Worm (Caenorhabditis elegans): ENCODE data around the gene C27B7.7.

The C27B7.7 gene

ce11 chrIV:8921166-8921565 lies 14.3 kb downstream of the C27B7.7 start:
- peak; percentile 35 for TF ChIP-seq C34F6.9 (tag; optimal IDR thresholded peaks at IDR 0.05)
- peak; percentile 14 for TF ChIP-seq fos-1 (tag; optimal IDR thresholded peaks at IDR 0.05)
- peak; percentile 0 for TF ChIP-seq sma-9 (GFP tag; optimal IDR thresholded peaks at IDR 0.05)
- no peak for TF ChIP-seq sma-9 (tag; optimal IDR thresholded peaks at IDR 0.05)
- TF ChIP-seq nhr-21 (tag; optimal IDR thresholded peaks at IDR 0.05) = no peak
- TF ChIP-seq skn-1 (tag; optimal IDR thresholded peaks at IDR 0.05) = no peak
- no peak for TF ChIP-seq unc-55 (GFP tag; optimal IDR thresholded peaks at IDR 0.05)

ce11 chrIV:8921956-8922355 lies 15.1 kb downstream of the C27B7.7 start, which contains the start of gene D1046.16:
TSS of gene D1046.16 (plus strand) at chrIV:8922150.
- TF ChIP-seq F13H6.1 (tag; optimal IDR thresholded peaks at IDR 0.05) = peak; percentile 55
- no peak for TF ChIP-seq ceh-16 (tag; optimal IDR thresholded peaks at IDR 0.05)
- TF ChIP-seq lsy-2 (tag; optimal IDR thresholded peaks at IDR 0.05) = peak in 1 of 2 experiments; percentile 0
- peak; percentile 7 for TF ChIP-seq egl-27 (tag; optimal IDR thresholded peaks at IDR 0.05)
- TF ChIP-seq elt-3 (tag; optimal IDR thresholded peaks at IDR 0.05) = no peak
- TF ChIP-seq ama-1 (optimal IDR thresholded peaks at IDR 0.05) = no peak
- TF ChIP-seq zag-1 (tag; optimal IDR thresholded peaks at IDR 0.05) = no peak
- TF ChIP-seq sma-9 (GFP tag; optimal IDR thresholded peaks at IDR 0.05) = no peak
- TF ChIP-seq sma-9 (tag; optimal IDR thresholded peaks at IDR 0.05) = no peak
- peak; percentile 65 for TF ChIP-seq nhr-25 (tag; optimal IDR thresholded peaks at IDR 0.05)
- TF ChIP-seq nhr-237 (tag; optimal IDR thresholded peaks at IDR 0.05) = no peak
- no peak for TF ChIP-seq unc-62 (GFP tag; optimal IDR thresholded peaks at IDR 0.05)
- no peak for TF ChIP-seq aly-2 (tag; optimal IDR thresholded peaks at IDR 0.05)
- no peak for TF ChIP-seq Y55F3AM.14 (GFP tag; optimal IDR thresholded peaks at IDR 0.05)
- TF ChIP-seq nhr-77 (tag; optimal IDR thresholded peaks at IDR 0.05) = no peak
- peak; percentile 70 for TF ChIP-seq nhr-129 (tag; optimal IDR thresholded peaks at IDR 0.05)
- TF ChIP-seq crh-2 (tag; optimal IDR thresholded peaks at IDR 0.05) = peak; percentile 41
- no peak for TF ChIP-seq alr-1 (tag; optimal IDR thresholded peaks at IDR 0.05)
- no peak for TF ChIP-seq lin-39 (tag; optimal IDR thresholded peaks at IDR 0.05)
- TF ChIP-seq fos-1 (tag; optimal IDR thresholded peaks at IDR 0.05) = peak; percentile 56
- TF ChIP-seq sma-3 (GFP tag; optimal IDR thresholded peaks at IDR 0.05) = peak; percentile 44
- peak; percentile 43 for TF ChIP-seq blmp-1 (tag; optimal IDR thresholded peaks at IDR 0.05; ENCODE audit: insufficient read depth)

- TF ChIP-seq aly-2 (tag; optimal IDR thresholded peaks at IDR 0.05) (no peak), ceh-16 (tag; optimal IDR thresholded peaks at IDR 0.05) (no peak), skn-1 (tag; optimal IDR thresholded peaks at IDR 0.05) (no peak), F13H6.1 (tag; optimal IDR thresholded peaks at IDR 0.05) (no peak), lin-11 (tag; optimal IDR thresholded peaks at IDR 0.05) (no peak), elt-1 (tag; optimal IDR thresholded peaks at IDR 0.05) (no peak), ama-1 (optimal IDR thresholded peaks at IDR 0.05) (no peak), nhr-237 (tag; optimal IDR thresholded peaks at IDR 0.05) (no peak), blmp-1 (tag; optimal IDR thresholded peaks at IDR 0.05; ENCODE audit: insufficient read depth) (no peak), nhr-129 (tag; optimal IDR thresholded peaks at IDR 0.05) (no peak), gmeb-1 (tag; optimal IDR thresholded peaks at IDR 0.05) (no peak), mab-5 (tag; optimal IDR thresholded peaks at IDR 0.05) (no peak), peb-1 (tag; optimal IDR thresholded peaks at IDR 0.05) (no peak), snpc-4 (tag; optimal IDR thresholded peaks at IDR 0.05) (no peak), nhr-21 (tag; optimal IDR thresholded peaks at IDR 0.05) (no peak), zag-1 (tag; optimal IDR thresholded peaks at IDR 0.05) (no peak), nhr-6 (tag; optimal IDR thresholded peaks at IDR 0.05) (no peak), ztf-4 (tag; optimal IDR thresholded peaks at IDR 0.05) (no peak), ztf-11 (tag; optimal IDR thresholded peaks at IDR 0.05) (no peak)
Measured at ce11 chrIV:8923381-8923780, 16.5 kb downstream of the C27B7.7 start.

ce11 chrIV:8924126-8924525 lies 17.3 kb downstream of the C27B7.7 start:
- no peak for TF ChIP-seq nhr-77 (tag; optimal IDR thresholded peaks at IDR 0.05)
- no peak for TF ChIP-seq elt-1 (tag; optimal IDR thresholded peaks at IDR 0.05)
- TF ChIP-seq F13H6.1 (tag; optimal IDR thresholded peaks at IDR 0.05) = no peak
- no peak for TF ChIP-seq nhr-12 (tag; optimal IDR thresholded peaks at IDR 0.05)
- no peak for TF ChIP-seq nhr-10 (tag; optimal IDR thresholded peaks at IDR 0.05)
- TF ChIP-seq Y55F3AM.14 (GFP tag; optimal IDR thresholded peaks at IDR 0.05) = no peak
- TF ChIP-seq egl-27 (tag; optimal IDR thresholded peaks at IDR 0.05) = no peak
- no peak for TF ChIP-seq mbf-1 (tag; optimal IDR thresholded peaks at IDR 0.05)
- TF ChIP-seq elt-3 (tag; optimal IDR thresholded peaks at IDR 0.05) = no peak
- no peak for TF ChIP-seq nhr-6 (tag; optimal IDR thresholded peaks at IDR 0.05)
- TF ChIP-seq R02D3.7 (tag; optimal IDR thresholded peaks at IDR 0.05) = no peak

Data from whole organism, L2 larva.